Worm (Caenorhabditis elegans) whole organism, young adult: ENCODE measurements around the gene ZK1058.3.

Experiments
- F39B2.1 ChIP-seq: fragments of 200-800 bp; sonication (Bioruptor generic); IDR thresholded peaks from 2 replicates; pipeline ENCODE4 v1.3.6; 2022; ENCODE audit warnings: missing genetic modification reagents, missing genetic modification characterization, missing compliant biosample characterization
- Y53F4B.3 ChIP-seq: fragments of 200-800 bp; sonication (Bioruptor generic); IDR thresholded peaks from 2 replicates; pipeline ENCODE4 v1.3.6; 2022; ENCODE audit warnings: missing genetic modification reagents, missing genetic modification characterization, missing compliant biosample characterization
- Y95B8A.8 ChIP-seq: fragments of 200-800 bp; sonication (Bioruptor generic); IDR thresholded peaks from 2 replicates; pipeline ENCODE4 v1.3.6; 2022; ENCODE audit warnings: missing genetic modification reagents, missing genetic modification characterization, missing compliant biosample characterization
- ama-1 ChIP-seq, 3 experiments: fragments of 150-350 bp in 1 of 3; sonication (generic microtip) in 2 of 3; optimal IDR thresholded peaks; 2 replicates each; lab custom pipeline; 2014 to 2018; ENCODE audit warnings: missing biosample characterization in 2 of 3, missing genetic modification characterization in 2 of 3, missing genetic modification reagents in 2 of 3
- aptf-3 ChIP-seq: fragments of 200-800 bp; sonication (Bioruptor generic); IDR thresholded peaks from 2 replicates; pipeline ENCODE4 v1.3.6; 2022; ENCODE audit warnings: missing genetic modification characterization, missing compliant biosample characterization
- lsy-27 ChIP-seq: sonication (generic microtip); optimal IDR thresholded peaks from 2 replicates; lab custom pipeline; 2017; ENCODE audit warnings: missing genetic modification characterization, mild to moderate bottlenecking, missing compliant biosample characterization, antibody characterized with exemption, missing genotype, borderline replicate concordance; ENCODE audit not compliant: insufficient read depth
- nhr-120 ChIP-seq: fragments of 200-800 bp; sonication (Bioruptor generic); IDR thresholded peaks from 2 replicates; pipeline ENCODE4 v1.3.6; 2022; ENCODE audit warnings: missing genetic modification characterization, missing compliant biosample characterization
- pha-4 ChIP-seq: fragments of 150-350 bp; sonication (generic microtip); optimal IDR thresholded peaks from 2 replicates; lab custom pipeline; 2014; ENCODE audit warnings: missing biosample characterization, missing genetic modification reagents, missing genetic modification characterization
- rec-8 ChIP-seq, 2 experiments: sonication (generic microtip); optimal IDR thresholded peaks; 2 replicates each; lab custom pipeline; 2016; ENCODE audit warnings: mild to moderate bottlenecking in 2 of 2, missing genetic modification characterization in 2 of 2, missing genetic modification reagents in 2 of 2, missing genotype in 2 of 2, missing biosample characterization in 1 of 2, missing compliant biosample characterization in 1 of 2, moderate library complexity in 1 of 2
- sdz-38 ChIP-seq: sonication (generic microtip); optimal IDR thresholded peaks from 2 replicates; lab custom pipeline; 2016; ENCODE audit warnings: missing genotype, missing genetic modification characterization, missing compliant biosample characterization
- sea-2 ChIP-seq: fragments of 200-800 bp; sonication (Bioruptor generic); IDR thresholded peaks from 2 replicates; pipeline ENCODE4 v1.3.6; 2022; ENCODE audit warnings: missing genetic modification characterization, missing compliant biosample characterization
- tbx-9 ChIP-seq: sonication (generic microtip); optimal IDR thresholded peaks from 2 replicates; lab custom pipeline; 2016; ENCODE audit warnings: borderline replicate concordance, missing genetic modification characterization, inconsistent platforms, missing compliant biosample characterization
- ztf-18 ChIP-seq: sonication (generic microtip); optimal IDR thresholded peaks from 2 replicates; lab custom pipeline; 2016; ENCODE audit warnings: missing genotype, mild to moderate bottlenecking, missing genetic modification characterization, missing compliant biosample characterization

ce11 chrIII:3901542-3901941 is 17.1 kb upstream of the ZK1058.3 start, which contains the start of gene tir-1:
- TF ChIP-seq aptf-3 (no peak), sdz-38 (tag; lab: Kevin White, UChicago) (no peak), Y95B8A.8 (GFP tag; lab: Robert Waterston, UW) (no peak), lsy-27 (tag; lab: Kevin White, UChicago) (no peak), rec-8 (tag; optimal IDR thresholded peaks at IDR 0.05; lab: Kevin White, UChicago) (no peak), F39B2.1 (GFP tag; lab: Robert Waterston, UW) (no peak), tbx-9 (tag; lab: Kevin White, UChicago) (no peak), ama-1 (optimal IDR thresholded peaks at IDR 0.05; lab: Kevin White, UChicago) (no peak), ama-1 (GFP tag; optimal IDR thresholded peaks at IDR 0.05; lab: Kevin White, UChicago) (no peak), sea-2 (GFP tag; lab: Robert Waterston, UW) (no peak), pha-4 (tag; lab: Kevin White, UChicago) (no peak), Y53F4B.3 (no peak), ztf-18 (no peak), nhr-120 (GFP tag; lab: Robert Waterston, UW) (no peak)
